Fruit fly (Drosophila melanogaster) whole organism, embryonic: ENCODE measurements around the gene CG46059.
A peak's percentile ranks its signal among the peaks of the same experiment; 100 is the strongest.

Experiments used
- Antp ChIP-seq: fragments of 200-800 bp; sonication (Bioruptor generic); optimal IDR thresholded peaks from 3 replicates; lab custom pipeline; 2016; ENCODE audit warnings: missing biosample characterization, missing genetic modification characterization
- CG11398 ChIP-seq: fragments of 200-800 bp; sonication (Bioruptor generic); optimal IDR thresholded peaks from 2 replicates; lab custom pipeline; 2016; ENCODE audit warnings: missing biosample characterization, missing genetic modification characterization
- CG11695 ChIP-seq: fragments of 200-800 bp; sonication (Bioruptor generic); IDR thresholded peaks from 3 replicates; pipeline ENCODE4 v1.3.6; 2022; ENCODE audit warnings: missing biosample characterization, missing genetic modification characterization
- CG13894 ChIP-seq: fragments of 200-800 bp; sonication (Bioruptor generic); optimal IDR thresholded peaks from 3 replicates; lab custom pipeline; 2018; ENCODE audit warnings: missing biosample characterization, mild to moderate bottlenecking, missing genetic modification characterization, moderate library complexity
- CG1602 ChIP-seq: fragments of 200-800 bp; sonication (Bioruptor generic); optimal IDR thresholded peaks from 3 replicates; lab custom pipeline; 2016; ENCODE audit warnings: missing biosample characterization, missing genetic modification characterization
- CG1792 ChIP-seq: fragments of 200-800 bp; sonication (Bioruptor generic); optimal IDR thresholded peaks from 2 replicates; lab custom pipeline; 2016; ENCODE audit warnings: missing biosample characterization, missing genetic modification characterization
- CG18262 ChIP-seq: fragments of 200-800 bp; optimal IDR thresholded peaks from 3 replicates; lab custom pipeline; 2019; ENCODE audit warnings: missing biosample characterization, mild to moderate bottlenecking, missing genetic modification characterization, moderate library complexity
- CG2120 ChIP-seq: fragments of 200-800 bp; sonication (Bioruptor generic); optimal IDR thresholded peaks from 3 replicates; lab custom pipeline; 2016; ENCODE audit warnings: missing biosample characterization, missing genetic modification characterization
- CG32767 ChIP-seq: fragments of 200-800 bp; sonication (Bioruptor generic); IDR thresholded peaks from 2 replicates; pipeline ENCODE4 v1.3.6; 2022; ENCODE audit warnings: missing biosample characterization, missing genetic modification characterization
- CG33557 ChIP-seq: fragments of 200-800 bp; sonication (Bioruptor generic); optimal IDR thresholded peaks from 2 replicates; lab custom pipeline; 2019; ENCODE audit warnings: missing biosample characterization, mild to moderate bottlenecking, missing genetic modification characterization, moderate library complexity
- CG7786 ChIP-seq: fragments of 200-800 bp; sonication (Bioruptor generic); optimal IDR thresholded peaks from 2 replicates; lab custom pipeline; 2016; ENCODE audit warnings: missing biosample characterization, missing genetic modification characterization
- CG8290 ChIP-seq, 3 experiments: fragments of 200-800 bp; sonication (Bioruptor generic); optimal IDR thresholded peaks; 2 replicates each; lab custom pipeline; 2016 to 2019; ENCODE audit warnings: missing biosample characterization in 3 of 3, missing genetic modification characterization in 3 of 3, mild to moderate bottlenecking in 2 of 3, moderate library complexity in 1 of 3
- CG9727 ChIP-seq: fragments of 200-800 bp; sonication (Bioruptor generic); optimal IDR thresholded peaks from 3 replicates; lab custom pipeline; 2017; ENCODE audit warnings: missing biosample characterization, mild to moderate bottlenecking, missing genetic modification characterization
- CG9817 ChIP-seq: fragments of 200-800 bp; sonication (Bioruptor generic); optimal IDR thresholded peaks from 2 replicates; lab custom pipeline; 2018; ENCODE audit warnings: missing biosample characterization, mild to moderate bottlenecking, missing genetic modification characterization, moderate library complexity
- Dek ChIP-seq: fragments of 200-800 bp; sonication (Bioruptor generic); optimal IDR thresholded peaks from 3 replicates; lab custom pipeline; 2019; ENCODE audit warnings: missing biosample characterization, mild to moderate bottlenecking, missing genetic modification characterization, moderate library complexity
- E2f2 ChIP-seq: fragments of 200-800 bp; sonication (Bioruptor generic); IDR thresholded peaks from 2 replicates; pipeline ENCODE4 v1.3.6; 2022; ENCODE audit warnings: missing biosample characterization, missing genetic modification characterization
- Fer1 ChIP-seq: fragments of 200-800 bp; sonication (Bioruptor generic); optimal IDR thresholded peaks from 2 replicates; lab custom pipeline; 2017; ENCODE audit warnings: missing biosample characterization, mild to moderate bottlenecking, missing genetic modification characterization
- GATAe ChIP-seq: fragments of 200-800 bp; sonication (Bioruptor generic); conservative IDR thresholded peaks from 2 replicates; pipeline ENCODE4 v1.3.6; 2022; ENCODE audit warnings: missing biosample characterization, missing genetic modification characterization
- Hmx ChIP-seq: fragments of 200-800 bp; sonication (Bioruptor generic); optimal IDR thresholded peaks from 2 replicates; lab custom pipeline; 2016; ENCODE audit warnings: missing biosample characterization, missing genetic modification characterization
- Med ChIP-seq: fragments of 200-800 bp; sonication (Bioruptor generic); peaks from one replicate; lab custom pipeline; 2016; ENCODE audit warnings: missing biosample characterization, missing genetic modification characterization, mild to moderate bottlenecking, inconsistent platforms, moderate library complexity
- NC2α ChIP-seq: fragments of 200-800 bp; sonication (Bioruptor generic); optimal IDR thresholded peaks from 2 replicates; lab custom pipeline; 2016; ENCODE audit warnings: missing biosample characterization, missing genetic modification characterization
- abd-A ChIP-seq: fragments of 200-800 bp; sonication (Bioruptor generic); optimal IDR thresholded peaks from 3 replicates; lab custom pipeline; 2019; ENCODE audit warnings: missing biosample characterization, mild to moderate bottlenecking, missing genetic modification characterization, moderate library complexity
- aop ChIP-seq: fragments of 200-800 bp; sonication (Bioruptor generic); IDR thresholded peaks from 2 replicates; pipeline ENCODE4 v1.3.6; 2022; ENCODE audit warnings: missing biosample characterization, missing genetic modification characterization
- ash1 ChIP-seq: fragments of 200-800 bp; sonication (Bioruptor generic); optimal IDR thresholded peaks from 2 replicates; lab custom pipeline; 2018; ENCODE audit warnings: missing biosample characterization, mild to moderate bottlenecking, missing genetic modification characterization
- bsh ChIP-seq, 2 experiments: fragments of 200-800 bp; sonication (Bioruptor generic); optimal IDR thresholded peaks; 2 replicates each; lab custom pipeline; 2017 to 2018; ENCODE audit warnings: mild to moderate bottlenecking in 2 of 2, missing biosample characterization in 2 of 2, missing genetic modification characterization in 2 of 2, moderate library complexity in 1 of 2
- cad ChIP-seq: fragments of >200 bp; optimal IDR thresholded peaks from 2 replicates; lab custom pipeline; 2017; ENCODE audit warnings: missing biosample characterization, missing genetic modification characterization
- cg ChIP-seq: fragments of 200-800 bp; sonication (Bioruptor generic); optimal IDR thresholded peaks from 3 replicates; lab custom pipeline; 2019; ENCODE audit warnings: missing biosample characterization, mild to moderate bottlenecking, missing genetic modification characterization, moderate library complexity
- cwo ChIP-seq: fragments of 200-800 bp; sonication (Bioruptor generic); optimal IDR thresholded peaks from 3 replicates; lab custom pipeline; 2017; ENCODE audit warnings: missing biosample characterization, missing genetic modification characterization, mild to moderate bottlenecking, moderate library complexity, missing genetic modification reagents
- disco-r ChIP-seq: fragments of 200-800 bp; sonication (Bioruptor generic); optimal IDR thresholded peaks from 2 replicates; lab custom pipeline; 2016; ENCODE audit warnings: missing biosample characterization, missing genetic modification characterization
- dysf ChIP-seq: fragments of 200-800 bp; sonication (Bioruptor generic); IDR thresholded peaks from 3 replicates; pipeline ENCODE4 v1.3.6; 2022; ENCODE audit warnings: missing biosample characterization, missing genetic modification characterization
- hbn ChIP-seq: fragments of 200-800 bp; sonication (Bioruptor generic); IDR thresholded peaks from 2 replicates; pipeline ENCODE4 v1.3.6; 2022; ENCODE audit warnings: missing biosample characterization, missing genetic modification characterization; ENCODE audit not compliant: partially characterized antibody
- ind ChIP-seq: fragments of 200-800 bp; sonication (Bioruptor generic); optimal IDR thresholded peaks from 3 replicates; lab custom pipeline; 2016; ENCODE audit warnings: missing biosample characterization, missing genetic modification characterization
- jigr1 ChIP-seq: fragments of 200-800 bp; sonication (Bioruptor generic); IDR thresholded peaks from 3 replicates; pipeline ENCODE4 v1.3.6; 2022; ENCODE audit warnings: missing biosample characterization, missing genetic modification characterization
- jumu ChIP-seq: fragments of 200-800 bp; sonication (Bioruptor generic); optimal IDR thresholded peaks from 3 replicates; lab custom pipeline; 2016; ENCODE audit warnings: missing biosample characterization, missing genetic modification characterization
- klu ChIP-seq: fragments of 200-800 bp; sonication (Bioruptor generic); IDR thresholded peaks from 2 replicates; pipeline ENCODE4 v1.3.6; 2022; ENCODE audit warnings: missing biosample characterization, missing genetic modification characterization
- lab ChIP-seq: fragments of 200-800 bp; sonication (Bioruptor generic); optimal IDR thresholded peaks from 3 replicates; lab custom pipeline; 2017; ENCODE audit warnings: missing biosample characterization, missing genetic modification characterization, mild to moderate bottlenecking, moderate library complexity, missing genetic modification reagents
- onecut ChIP-seq: fragments of 200-800 bp; sonication (Bioruptor generic); IDR thresholded peaks from 2 replicates; pipeline ENCODE4 v1.3.6; 2022; ENCODE audit warnings: missing biosample characterization, missing genetic modification characterization
- pan ChIP-seq, 4 experiments: fragments of >200 bp in 3 of 4; fragments of 200-800 bp in 1 of 4; sonication (Bioruptor generic) in 1 of 4; optimal IDR thresholded peaks in 3 of 4; IDR thresholded peaks in 1 of 4; 2 replicates each; pipeline versions ENCODE4 v1.3.6 to Lab custom; 2017 to 2022; ENCODE audit warnings: missing biosample characterization in 2 of 4, missing genetic modification characterization in 2 of 4, mixed read lengths in 1 of 4
- pfk ChIP-seq: fragments of 200-800 bp; sonication (Bioruptor generic); optimal IDR thresholded peaks from 2 replicates; lab custom pipeline; 2018; ENCODE audit warnings: missing biosample characterization, mild to moderate bottlenecking, missing genetic modification characterization, moderate library complexity
- phol ChIP-seq: fragments of 200-800 bp; sonication (Bioruptor generic); optimal IDR thresholded peaks from 3 replicates; lab custom pipeline; 2018; ENCODE audit warnings: missing biosample characterization, mild to moderate bottlenecking, missing genetic modification characterization, moderate library complexity
- pita ChIP-seq: fragments of 200-800 bp; sonication (Bioruptor generic); optimal IDR thresholded peaks from 2 replicates; lab custom pipeline; 2017; ENCODE audit warnings: missing biosample characterization, mild to moderate bottlenecking, missing genetic modification characterization
- pnt ChIP-seq: fragments of 200-800 bp; sonication (Bioruptor generic); optimal IDR thresholded peaks from 3 replicates; lab custom pipeline; 2016; ENCODE audit warnings: missing biosample characterization, missing genetic modification characterization
- pros ChIP-seq: fragments of 200-800 bp; sonication (Bioruptor generic); optimal IDR thresholded peaks from 3 replicates; lab custom pipeline; 2019; ENCODE audit warnings: missing biosample characterization, mild to moderate bottlenecking, missing genetic modification characterization, moderate library complexity
- rib ChIP-seq: fragments of 200-800 bp; sonication (Bioruptor generic); IDR thresholded peaks from 2 replicates; pipeline ENCODE4 v1.3.6; 2022; ENCODE audit warnings: missing biosample characterization, missing genetic modification characterization
- ro ChIP-seq: fragments of 200-800 bp; sonication (Bioruptor generic); IDR thresholded peaks from 2 replicates; pipeline ENCODE4 v1.3.6; 2022; ENCODE audit warnings: missing biosample characterization, missing genetic modification characterization
- scrt ChIP-seq: fragments of 200-800 bp; sonication (Bioruptor generic); optimal IDR thresholded peaks from 2 replicates; lab custom pipeline; 2018; ENCODE audit warnings: missing biosample characterization, mild to moderate bottlenecking, missing genetic modification characterization, moderate library complexity
- sd ChIP-seq: fragments of 200-800 bp; sonication (Bioruptor generic); optimal IDR thresholded peaks from 3 replicates; lab custom pipeline; 2018; ENCODE audit warnings: missing biosample characterization, mild to moderate bottlenecking, missing genetic modification characterization, moderate library complexity
- sug ChIP-seq: fragments of 200-800 bp; optimal IDR thresholded peaks from 2 replicates; lab custom pipeline; 2019; ENCODE audit warnings: missing biosample characterization, mild to moderate bottlenecking, missing genetic modification characterization, moderate library complexity

CG46059 gene

dm6 chr2L:19134814-19135523, 48.6 kb downstream of the CG46059 start, which contains the start of gene Polr1D (continued):
- TF ChIP-seq Med (peak; percentile 80), bsh (GFP tag; optimal IDR thresholded peaks at IDR 0.05; lab: Kevin White, UChicago) (peak in 1 of 2 experiments; percentile 5), rib (GFP tag; lab: Robert Waterston, UW) (peak; percentile 88), abd-A (tag; lab: Kevin White, UChicago) (peak; percentile 94), E2f2 (GFP tag; lab: Robert Waterston, UW) (peak; percentile 11; the same call in 1 of the 2 replicates), pros (GFP tag; lab: Kevin White, UChicago) (peak; percentile 99), CG11695 (GFP tag; lab: Robert Waterston, UW) (no peak), ro (GFP tag; lab: Robert Waterston, UW) (no peak), Hmx (no peak), CG7786 (GFP tag; lab: Kevin White, UChicago) (no peak), CG8290 (GFP tag; optimal IDR thresholded peaks at IDR 0.05; lab: Kevin White, UChicago) (peak; percentile 15), CG8290 (tag; optimal IDR thresholded peaks at IDR 0.05; lab: Kevin White, UChicago) (peak; percentile 18 to 50), CG9727 (GFP tag; lab: Kevin White, UChicago) (peak; percentile 38), cg (GFP tag; lab: Kevin White, UChicago) (peak; percentile 96), cwo (peak; percentile 10), CG1792 (GFP tag; lab: Kevin White, UChicago) (no peak), jigr1 (GFP tag; lab: Robert Waterston, UW) (no peak), CG13894 (tag; lab: Kevin White, UChicago) (no peak), NC2α (GFP tag; lab: Kevin White, UChicago) (no peak), ind (GFP tag; lab: Kevin White, UChicago) (no peak), CG32767 (GFP tag; lab: Robert Waterston, UW) (peak; percentile 83), CG9817 (no peak), CG2120 (peak; percentile 2), hbn (GFP tag; lab: Robert Waterston, UW) (no peak), Dek (no peak), CG33557 (GFP tag; lab: Kevin White, UChicago) (peak; percentile 2), CG11398 (GFP tag; lab: Kevin White, UChicago) (no peak), ash1 (GFP tag; lab: Kevin White, UChicago) (peak; percentile 66), onecut (GFP tag; lab: Robert Waterston, UW) (no peak), sd (peak; percentile 52), scrt (GFP tag; lab: Kevin White, UChicago) (peak; percentile 85), klu (GFP tag; lab: Robert Waterston, UW) (peak; percentile 12; the same call in 1 of the 2 replicates), pita (no peak), pan (optimal IDR thresholded peaks at IDR 0.05; lab: Kevin White, UChicago) (no peak), pan (GFP tag; optimal IDR thresholded peaks at IDR 0.05 in 1 of 2, IDR thresholded peaks at IDR 0.05 in 1 of 2) (no peak), lab (peak; percentile 28), disco-r (GFP tag; lab: Kevin White, UChicago) (no peak), jumu (GFP tag; lab: Kevin White, UChicago) (no peak), Fer1 (GFP tag; lab: Kevin White, UChicago) (no peak), Antp (GFP tag; lab: Kevin White, UChicago) (no peak), cad (GFP tag; lab: Kevin White, UChicago) (peak; percentile 79), aop (GFP tag; lab: Robert Waterston, UW) (0 out of 2 replicates have a peak, but pooled peaks have one; percentile 6), GATAe (GFP tag; lab: Robert Waterston, UW) (no peak), phol (peak; percentile 1), CG1602 (GFP tag; lab: Kevin White, UChicago) (peak; percentile 7), CG18262 (tag; lab: Kevin White, UChicago) (peak; percentile 19), pnt (no peak), sug (tag; lab: Kevin White, UChicago) (no peak), pfk (peak; percentile 100), dysf (GFP tag; lab: Robert Waterston, UW) (peak; percentile 21; the same call in 1 of the 3 replicates)
